Worm (Caenorhabditis elegans): ENCODE data around the gene gst-20.
A peak's percentile ranks its signal among the peaks of the same experiment; 100 is the strongest.

gst-20 gene

DNA sequence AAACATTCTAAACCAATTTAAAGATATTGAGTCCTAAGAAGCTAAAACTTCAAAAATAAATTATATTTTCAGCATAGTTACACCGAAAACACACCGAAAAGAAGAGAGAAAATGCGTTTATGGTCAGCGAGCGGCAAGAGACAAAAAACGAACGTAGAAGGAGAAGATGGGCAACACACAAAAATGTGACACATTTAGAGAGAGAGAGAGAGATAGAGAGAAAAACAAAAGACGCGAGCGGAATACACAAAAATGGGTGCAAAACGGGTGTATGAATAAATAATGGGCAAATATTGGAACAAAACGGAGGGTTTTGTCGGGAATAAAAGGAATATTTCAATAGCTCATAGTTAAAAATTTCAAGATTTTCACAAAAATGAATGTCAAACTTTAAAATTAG lies 30.6 kb upstream of the gst-20 start:
- TF ChIP-seq hlh-30 (tag; optimal IDR thresholded peaks at IDR 0.05; ENCODE audit: insufficient read depth) (peak; percentile 12), ahr-1 (tag; optimal IDR thresholded peaks at IDR 0.05) (no peak)

DNA sequence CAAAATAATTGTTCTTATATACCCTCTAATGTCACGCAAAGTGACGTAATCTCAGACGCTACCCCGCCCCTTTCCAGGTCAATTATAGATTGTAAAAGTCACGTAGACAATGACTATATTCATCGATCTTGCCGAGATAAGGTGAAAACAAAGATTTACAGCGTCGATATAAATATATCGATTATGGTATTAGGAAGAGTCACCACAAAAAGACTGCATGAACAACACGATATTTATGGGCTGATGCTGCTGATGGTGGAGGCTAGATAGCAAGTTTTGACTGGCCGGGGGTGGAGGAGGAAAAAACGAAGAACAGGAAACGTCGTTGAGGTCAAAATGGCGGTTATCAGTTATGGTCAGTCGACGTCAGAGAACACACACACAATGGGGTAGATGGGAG lies 29.0 kb upstream of the gst-20 start:
- TF ChIP-seq ref-2 (tag; optimal IDR thresholded peaks at IDR 0.05), result no peak
- no peak for TF ChIP-seq F13H6.1 (tag; optimal IDR thresholded peaks at IDR 0.05)
- peak; percentile 71 for TF ChIP-seq elt-2 (tag; optimal IDR thresholded peaks at IDR 0.05)

- TF ChIP-seq ceh-48 (tag; optimal IDR thresholded peaks at IDR 0.05), result no peak
- TF ChIP-seq ceh-31 (tag; optimal IDR thresholded peaks at IDR 0.05), result no peak
- TF ChIP-seq npax-4 (tag; optimal IDR thresholded peaks at IDR 0.05), result no peak
- TF ChIP-seq elt-2 (tag; optimal IDR thresholded peaks at IDR 0.05), result no peak
- TF ChIP-seq hlh-13 (GFP tag; optimal IDR thresholded peaks at IDR 0.05), result no peak
- TF ChIP-seq tbx-2 (tag; optimal IDR thresholded peaks at IDR 0.05), result no peak
- TF ChIP-seq ceh-18 (tag; optimal IDR thresholded peaks at IDR 0.05), result no peak
- TF ChIP-seq ama-1 (optimal IDR thresholded peaks at IDR 0.05), result no peak
- no peak for TF ChIP-seq sox-4 (tag; optimal IDR thresholded peaks at IDR 0.05)
- no peak for TF ChIP-seq lin-11 (tag; optimal IDR thresholded peaks at IDR 0.05)
- no peak for TF ChIP-seq ahr-1 (tag; optimal IDR thresholded peaks at IDR 0.05)
- TF ChIP-seq pros-1 (tag; optimal IDR thresholded peaks at IDR 0.05), result no peak
- no peak for TF ChIP-seq sdc-2 (tag; optimal IDR thresholded peaks at IDR 0.05)
Observed at ce11 chrII:13637941-13638489, 28.4 kb upstream of the gst-20 start, which contains the start of gene phdh-1. Gene phdh-1 (minus strand): TSS chrII:13638480.

DNA sequence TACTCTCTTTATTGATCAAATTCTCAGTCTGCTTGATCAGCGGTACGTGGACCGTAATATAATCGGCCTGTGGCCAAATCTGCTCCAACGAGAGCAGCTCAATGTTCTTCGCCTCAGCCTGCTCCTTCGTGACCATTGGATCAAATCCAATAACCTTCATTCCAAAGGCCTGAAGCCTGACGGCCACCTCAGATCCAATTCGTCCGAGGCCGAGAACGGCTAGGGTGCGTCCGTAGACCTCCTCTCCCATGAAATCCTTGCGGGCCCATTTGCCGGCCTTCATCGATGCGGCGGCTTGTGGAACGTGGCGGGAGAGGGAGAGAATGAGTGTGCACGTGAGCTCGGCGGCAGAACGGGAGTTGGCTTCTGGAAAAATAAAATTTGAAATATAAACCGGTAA lies 27.8 kb upstream of the gst-20 start:
- TF ChIP-seq C38D4.7 (GFP tag; optimal IDR thresholded peaks at IDR 0.05), result no peak
- no peak for TF ChIP-seq unc-55 (GFP tag; optimal IDR thresholded peaks at IDR 0.05)
- no peak for TF ChIP-seq eyg-1 (tag; optimal IDR thresholded peaks at IDR 0.05)
- TF ChIP-seq nhr-11 (tag; optimal IDR thresholded peaks at IDR 0.05), result no peak
- no peak for TF ChIP-seq hlh-6 (tag; optimal IDR thresholded peaks at IDR 0.05)
- TF ChIP-seq ceh-45 (GFP tag; IDR thresholded peaks at IDR 0.05), result no peak
- TF ChIP-seq ets-4 (tag; optimal IDR thresholded peaks at IDR 0.05), result no peak
- no peak for TF ChIP-seq Y22D7AL.16 (tag; optimal IDR thresholded peaks at IDR 0.05)
- no peak for TF ChIP-seq ceh-19 (GFP tag; optimal IDR thresholded peaks at IDR 0.05)
- TF ChIP-seq ztf-16 (tag; optimal IDR thresholded peaks at IDR 0.05), result no peak
- TF ChIP-seq ceh-14 (tag; optimal IDR thresholded peaks at IDR 0.05), result no peak

ce11 chrII:13636596-13636995 lies 27.0 kb upstream of the gst-20 start:
- no peak for TF ChIP-seq pqm-1 (tag; optimal IDR thresholded peaks at IDR 0.05)
- no peak for TF ChIP-seq sdc-2 (tag; optimal IDR thresholded peaks at IDR 0.05)
- no peak for TF ChIP-seq fkh-10 (GFP tag; optimal IDR thresholded peaks at IDR 0.05)
- TF ChIP-seq ets-4 (tag; optimal IDR thresholded peaks at IDR 0.05), result no peak
- no peak for TF ChIP-seq ceh-31 (tag; optimal IDR thresholded peaks at IDR 0.05)
- no peak for TF ChIP-seq unc-86 (tag; optimal IDR thresholded peaks at IDR 0.05)

- no peak for TF ChIP-seq dmd-4 (tag; optimal IDR thresholded peaks at IDR 0.05; ENCODE audit: borderline replicate concordance)
Observed at ce11 chrII:13632238-13632637, 22.6 kb upstream of the gst-20 start, which contains the start of gene tag-10. Gene tag-10 (plus strand): TSS chrII:13632584.

DNA sequence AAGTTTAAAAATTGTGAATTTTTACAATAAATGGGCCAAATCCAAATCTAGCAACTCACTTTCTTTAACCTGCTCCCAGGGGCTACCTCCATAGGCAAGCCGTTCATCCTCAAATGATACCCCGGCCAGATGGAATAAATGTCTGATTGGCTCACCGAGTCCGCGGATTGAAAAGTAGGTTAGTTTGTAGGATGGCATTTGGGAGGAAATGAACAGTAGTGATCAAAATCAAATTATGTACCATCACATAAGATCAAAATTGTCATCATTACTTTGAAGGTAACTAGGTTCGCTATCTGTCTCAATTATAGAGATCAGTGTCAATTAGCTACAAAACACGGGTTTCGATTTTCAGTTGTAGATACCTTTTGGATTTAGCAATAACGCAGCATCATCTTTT lies 21.1 kb upstream of the gst-20 start, which contains the start of the genes gst-17 and gst-18:
Gene gst-17, minus strand, starts transcription at position 101 of the 400 bp plus-strand sequence.
Gene gst-18, minus strand, starts transcription at position 198 of the 400 bp plus-strand sequence.
- TF ChIP-seq ama-1 (optimal IDR thresholded peaks at IDR 0.05), result no peak
- TF ChIP-seq pha-4 (tag; optimal IDR thresholded peaks at IDR 0.05), result no peak
- no peak for TF ChIP-seq T23F11.4 (GFP tag; optimal IDR thresholded peaks at IDR 0.05)
- TF ChIP-seq sox-4 (tag; optimal IDR thresholded peaks at IDR 0.05), result no peak
- TF ChIP-seq fkh-6 (tag; optimal IDR thresholded peaks at IDR 0.05), result no peak
- no peak for TF ChIP-seq mec-3 (tag; optimal IDR thresholded peaks at IDR 0.05; ENCODE audit: borderline replicate concordance)
- no peak for TF ChIP-seq ets-4 (tag; optimal IDR thresholded peaks at IDR 0.05)
- TF ChIP-seq pros-1 (tag; optimal IDR thresholded peaks at IDR 0.05), result no peak
- TF ChIP-seq ref-2 (tag; optimal IDR thresholded peaks at IDR 0.05), result no peak
- TF ChIP-seq tbx-2 (tag; optimal IDR thresholded peaks at IDR 0.05), result no peak
- TF ChIP-seq odd-2 (tag; optimal IDR thresholded peaks at IDR 0.05), result no peak
- TF ChIP-seq K02D7.2 (tag; optimal IDR thresholded peaks at IDR 0.05), result no peak
- TF ChIP-seq elt-4 (tag; optimal IDR thresholded peaks at IDR 0.05), result no peak
- TF ChIP-seq ahr-1 (tag; optimal IDR thresholded peaks at IDR 0.05), result no peak
- no peak for TF ChIP-seq ceh-19 (GFP tag; optimal IDR thresholded peaks at IDR 0.05)
- TF ChIP-seq pat-9 (tag; optimal IDR thresholded peaks at IDR 0.05), result no peak
